Worm (Caenorhabditis elegans): ENCODE data around the gene srh-132.

DNA sequence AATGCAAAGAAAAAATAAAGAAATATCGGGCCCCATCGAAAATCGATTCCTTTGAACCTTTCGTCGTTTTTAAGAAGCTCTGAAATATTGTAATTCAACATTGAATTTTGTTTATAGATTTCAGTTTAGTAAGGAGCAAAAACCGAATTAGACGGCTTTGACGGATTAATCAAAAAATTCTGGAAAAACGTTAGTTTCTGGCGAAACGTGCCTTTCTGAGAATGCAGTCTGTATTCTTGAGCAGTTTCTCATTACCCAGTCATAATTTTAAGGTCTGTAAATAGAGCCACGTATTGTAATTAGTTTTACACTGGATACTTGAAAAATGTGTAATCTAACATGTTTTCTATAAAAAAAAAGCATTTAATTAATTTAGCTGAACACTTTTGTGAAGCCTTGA, 50.0 kb downstream of the srh-132 start, which contains the start of gene srz-48:
- TF ChIP-seq T22C8.4 (GFP tag; IDR thresholded peaks at IDR 0.05): no peak
- TF ChIP-seq ztf-29 (GFP tag; IDR thresholded peaks at IDR 0.05): no peak
- TF ChIP-seq med-1 (GFP tag; optimal IDR thresholded peaks at IDR 0.05; ENCODE audit: insufficient read depth): no peak
- TF ChIP-seq cog-1 (tag; optimal IDR thresholded peaks at IDR 0.05): no peak
- no peak for TF ChIP-seq tab-1 (GFP tag; IDR thresholded peaks at IDR 0.05)
- no peak for TF ChIP-seq flt-1 (GFP tag; IDR thresholded peaks at IDR 0.05)
- TF ChIP-seq ztf-23 (GFP tag; IDR thresholded peaks at IDR 0.05): no peak
- TF ChIP-seq ref-1 (GFP tag; conservative IDR thresholded peaks at IDR 0.05): no peak
